Fruit fly (Drosophila melanogaster): Measurements from ENCODE around the gene eIF4E1.

eIF4E1 gene

DNA sequence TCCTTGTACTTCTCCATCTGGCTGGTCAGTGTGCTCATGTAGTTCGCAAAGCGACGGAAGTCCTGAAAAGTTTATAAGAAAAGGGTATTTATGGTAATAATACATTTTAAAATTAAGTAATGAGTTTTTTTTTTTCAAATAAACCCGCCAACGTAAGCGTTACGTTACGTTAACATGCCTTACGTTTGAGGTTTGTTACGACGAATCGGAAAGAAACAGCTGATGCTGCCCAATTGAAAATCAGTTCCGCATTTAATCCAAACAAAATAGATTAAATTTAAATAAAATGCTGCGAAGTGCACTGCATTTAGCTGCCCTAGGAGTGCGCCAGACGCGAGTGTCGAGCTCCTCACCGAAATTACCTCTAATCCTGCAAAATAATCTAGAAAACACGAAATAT lies 38.1 kb downstream of the eIF4E1 start, which contains the start of gene mRRF1 (continued):
- TF ChIP-seq CG18011 (GFP tag; optimal IDR thresholded peaks at IDR 0.05) (no peak), CG9437 (GFP tag; optimal IDR thresholded peaks at IDR 0.05) (peak; percentile 99), fd102C (GFP tag; optimal IDR thresholded peaks at IDR 0.05) (no peak), oc (tag; optimal IDR thresholded peaks at IDR 0.05) (no peak), croc (GFP tag; conservative IDR thresholded peaks at IDR 0.05) (no peak), CG3281 (GFP tag; optimal IDR thresholded peaks at IDR 0.05) (no peak), gsb-n (tag; optimal IDR thresholded peaks at IDR 0.05) (peak; percentile 9), CkIIα-i1 (GFP tag; IDR thresholded peaks at IDR 0.05) (no peak), PHDP (tag; optimal IDR thresholded peaks at IDR 0.05) (no peak), NC2β (GFP tag; optimal IDR thresholded peaks at IDR 0.05) (no peak), CG10654 (GFP tag; optimal IDR thresholded peaks at IDR 0.05) (no peak), CG12942 (GFP tag; optimal IDR thresholded peaks at IDR 0.05) (no peak), D19A (tag; optimal IDR thresholded peaks at IDR 0.05) (no peak), disco-r (GFP tag; optimal IDR thresholded peaks at IDR 0.05) (no peak), E2f2 (GFP tag; IDR thresholded peaks at IDR 0.05) (peak; percentile 81), GATAe (GFP tag; conservative IDR thresholded peaks at IDR 0.05) (no peak), CG13296 (GFP tag; optimal IDR thresholded peaks at IDR 0.05) (no peak), gro (GFP tag; optimal IDR thresholded peaks at IDR 0.05) (no peak), CG9797 (GFP tag; optimal IDR thresholded peaks at IDR 0.05) (no peak), salm (tag; optimal IDR thresholded peaks at IDR 0.05) (no peak), CG12155 (GFP tag; optimal IDR thresholded peaks at IDR 0.05) (no peak), tll (GFP tag; optimal IDR thresholded peaks at IDR 0.05) (no peak), Ets65A (GFP tag) (no peak), CG15514 (GFP tag; optimal IDR thresholded peaks at IDR 0.05) (peak; percentile 40), CG13287 (GFP tag; IDR thresholded peaks at IDR 0.05; ENCODE audit: partially characterized antibody) (peak; percentile 36; the same call in 1 of the 2 replicates), CG17359 (tag; optimal IDR thresholded peaks at IDR 0.05) (peak; percentile 76), CG6175 (GFP tag; IDR thresholded peaks at IDR 0.05) (no peak), D19B (GFP tag; optimal IDR thresholded peaks at IDR 0.05) (no peak), D (optimal IDR thresholded peaks at IDR 0.05) (no peak), D (GFP tag; optimal IDR thresholded peaks at IDR 0.05) (no peak), Atf6 (GFP tag; IDR thresholded peaks at IDR 0.05) (no peak), Pdp1 (GFP tag; optimal IDR thresholded peaks at IDR 0.05) (peak in 1 of 2 experiments; percentile 66), HLHmδ (GFP tag; optimal IDR thresholded peaks at IDR 0.05) (no peak), Dp (GFP tag; optimal IDR thresholded peaks at IDR 0.05) (peak; percentile 70), CG32772 (GFP tag; IDR thresholded peaks at IDR 0.05) (no peak), crp (GFP tag; optimal IDR thresholded peaks at IDR 0.05) (peak in 1 of 2 experiments; percentile 80), ci (GFP tag; IDR thresholded peaks at IDR 0.05) (no peak)

DNA sequence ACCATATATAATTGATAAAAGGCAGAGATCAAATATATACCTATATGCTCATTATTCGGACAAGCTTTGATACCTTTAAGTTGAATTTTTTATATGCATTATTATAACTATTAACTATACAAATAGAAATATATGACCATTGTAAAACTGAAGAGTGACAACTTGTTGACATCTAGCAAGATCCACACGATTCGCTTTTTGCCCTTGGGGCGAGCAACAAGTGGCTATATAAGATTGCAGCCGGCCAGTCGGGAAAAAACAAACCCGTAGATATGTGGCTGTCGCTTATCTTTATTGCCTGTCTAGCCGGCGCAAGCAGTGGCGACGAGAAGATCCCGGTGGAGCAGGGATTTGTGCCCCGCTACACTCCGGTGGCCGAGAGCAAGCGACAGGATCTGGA lies 40.4 kb downstream of the eIF4E1 start, which contains the start of gene CG34456:
CG34456 (plus strand) TSS at position 215 of the 400 bp plus-strand sequence.
- peak; percentile 9 for TF ChIP-seq sug (tag; optimal IDR thresholded peaks at IDR 0.05)
- no peak for TF ChIP-seq h (optimal IDR thresholded peaks at IDR 0.05)
- TF ChIP-seq CG34376 (GFP tag; optimal IDR thresholded peaks at IDR 0.05), result peak; percentile 25
- TF ChIP-seq CG13894 (tag; optimal IDR thresholded peaks at IDR 0.05), result peak; percentile 2
- TF ChIP-seq CG31365 (tag; optimal IDR thresholded peaks at IDR 0.05), result no peak
- TF ChIP-seq ken (GFP tag; IDR thresholded peaks at IDR 0.05), result no peak
- TF ChIP-seq wor (GFP tag; IDR thresholded peaks at IDR 0.05), result no peak
- no peak for TF ChIP-seq chif (GFP tag; optimal IDR thresholded peaks at IDR 0.05)
- no peak for TF ChIP-seq CG17328 (GFP tag; IDR thresholded peaks at IDR 0.05)
- peak; percentile 26 for TF ChIP-seq CG13296 (GFP tag; optimal IDR thresholded peaks at IDR 0.05)
